Fruit fly (Drosophila melanogaster) Kc167 (cell line): Measurements from ENCODE around the gene CG2157.

ENCODE experiments used
- Myc ChIP-seq: fragments of >200 bp; optimal IDR thresholded peaks from 2 replicates; lab custom pipeline; 2017; ENCODE audit warnings: missing external identifiers
- Sin3A ChIP-seq: fragments of >200 bp; optimal IDR thresholded peaks from 2 replicates; lab custom pipeline; 2018; ENCODE audit warnings: missing external identifiers
- insv ChIP-seq: fragments of >200 bp; optimal IDR thresholded peaks from 3 replicates; lab custom pipeline; 2018; ENCODE audit warnings: missing external identifiers
- psq ChIP-seq: fragments of >200 bp; optimal IDR thresholded peaks from 2 replicates; lab custom pipeline; 2017; ENCODE audit warnings: missing external identifiers
- ttk ChIP-seq: sonication (Bioruptor generic); optimal IDR thresholded peaks from 2 replicates; lab custom pipeline; 2017; ENCODE audit warnings: missing external identifiers

dm6 chrX:10822096-10822495 lies 47.0 kb upstream of the CG2157 start:
- TF ChIP-seq psq (lab: Kevin White, UChicago), result no peak
- TF ChIP-seq Myc (lab: Kevin White, UChicago), result no peak
- no peak for TF ChIP-seq Sin3A
- no peak for TF ChIP-seq insv (lab: Kevin White, UChicago)
- TF ChIP-seq ttk (lab: Kevin White, UChicago), result no peak
